Fruit fly (Drosophila melanogaster): ENCODE results near the gene CG13862.

The CG13862 gene

DNA sequence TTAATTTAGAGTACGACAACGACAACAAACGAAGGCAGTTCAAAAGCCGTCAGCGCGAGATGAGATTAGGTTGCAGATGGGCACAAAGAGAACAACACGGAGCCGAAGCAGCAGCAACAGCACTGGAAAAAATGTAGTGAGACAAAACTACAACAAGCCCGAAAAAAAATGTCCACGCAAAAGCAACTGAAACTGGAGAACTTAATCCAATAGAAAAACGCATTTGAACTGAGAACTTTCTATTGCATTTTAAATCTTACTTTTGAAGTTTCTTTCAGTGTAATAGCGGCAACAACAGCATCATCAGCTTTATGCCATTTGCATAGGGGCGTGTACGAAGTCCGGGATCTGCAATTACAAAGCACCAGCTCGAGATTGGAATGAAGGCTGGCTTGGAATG is 7.7 kb downstream of the CG13862 start (continued):
- TF ChIP-seq CG31627 (GFP tag; optimal IDR thresholded peaks at IDR 0.05) (peak; percentile 63), cyc (GFP tag; optimal IDR thresholded peaks at IDR 0.05) (peak; percentile 68), CG10669 (GFP tag; optimal IDR thresholded peaks at IDR 0.05) (peak; percentile 72), CG4318 (GFP tag; optimal IDR thresholded peaks at IDR 0.05) (no peak), Lpt (GFP tag; optimal IDR thresholded peaks at IDR 0.05) (peak; percentile 26), Hr39 (GFP tag; optimal IDR thresholded peaks at IDR 0.05) (peak; percentile 62), CG32006 (GFP tag; optimal IDR thresholded peaks at IDR 0.05) (peak; percentile 56), net (GFP tag; optimal IDR thresholded peaks at IDR 0.05) (peak; percentile 65), CG6854 (GFP tag; optimal IDR thresholded peaks at IDR 0.05) (peak; percentile 11), Gug (GFP tag; IDR thresholded peaks at IDR 0.05) (0 out of 2 replicates have a peak, but pooled peaks have one; percentile 12), spab (GFP tag; optimal IDR thresholded peaks at IDR 0.05) (peak; percentile 73), CG15336 (GFP tag; IDR thresholded peaks at IDR 0.05) (peak; percentile 29; the same call in 1 of the 2 replicates), CG6163 (GFP tag; IDR thresholded peaks at IDR 0.05) (peak; percentile 79), CG11902 (GFP tag; optimal IDR thresholded peaks at IDR 0.05) (peak; percentile 40), Met (GFP tag; optimal IDR thresholded peaks at IDR 0.05) (peak; percentile 66), CG11294 (GFP tag; IDR thresholded peaks at IDR 0.05) (no peak), Smox (GFP tag; optimal IDR thresholded peaks at IDR 0.05) (peak; percentile 59), CG8319 (GFP tag; optimal IDR thresholded peaks at IDR 0.05) (peak; percentile 52), lz (GFP tag; optimal IDR thresholded peaks at IDR 0.05) (peak; percentile 61), Sox14 (GFP tag; optimal IDR thresholded peaks at IDR 0.05) (peak; percentile 59), Eip78C (GFP tag) (peak; percentile 90), CG6808 (GFP tag; optimal IDR thresholded peaks at IDR 0.05) (peak; percentile 63), CG16779 (tag; optimal IDR thresholded peaks at IDR 0.05) (peak; percentile 25), CG11762 (GFP tag; optimal IDR thresholded peaks at IDR 0.05; ENCODE audit: insufficient read depth) (peak; percentile 34), esn (GFP tag; optimal IDR thresholded peaks at IDR 0.05) (peak; percentile 59), Hr4 (GFP tag; optimal IDR thresholded peaks at IDR 0.05) (peak; percentile 48), fkh (GFP tag; optimal IDR thresholded peaks at IDR 0.05) (no peak), Blimp-1 (GFP tag; optimal IDR thresholded peaks at IDR 0.05) (no peak), achi (GFP tag; optimal IDR thresholded peaks at IDR 0.05) (peak; percentile 62), CG6792 (GFP tag; optimal IDR thresholded peaks at IDR 0.05) (peak; percentile 63), CG9139 (GFP tag; optimal IDR thresholded peaks at IDR 0.05) (peak; percentile 61)

DNA sequence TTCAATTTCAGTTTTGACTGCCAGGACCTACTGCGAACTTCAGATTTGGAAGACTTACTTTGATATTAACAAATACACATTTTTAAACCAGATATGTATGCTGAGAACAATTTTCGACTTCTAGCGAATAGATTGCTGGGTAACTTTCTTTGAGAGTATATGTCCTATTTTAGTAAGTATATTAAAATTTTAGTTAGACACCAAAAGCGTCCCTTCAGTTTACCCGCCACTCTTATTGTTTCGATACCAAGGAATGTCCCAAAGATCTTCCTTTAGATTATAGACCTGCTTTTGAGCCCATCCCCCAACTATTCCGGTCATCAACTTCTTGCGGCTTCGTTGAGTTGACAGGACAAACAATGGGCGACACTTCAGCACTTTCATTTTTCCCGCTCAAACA is 8.4 kb downstream of the CG13862 start, which contains the start of gene CG5388:
Gene CG5388, minus strand, starts transcription at position 101 of the 400 bp plus-strand sequence.
- no peak for TF ChIP-seq CG7368 (GFP tag; optimal IDR thresholded peaks at IDR 0.05)
- TF ChIP-seq CG16779 (tag; optimal IDR thresholded peaks at IDR 0.05) = no peak
- TF ChIP-seq OdsH (GFP tag; optimal IDR thresholded peaks at IDR 0.05) = no peak
- no peak for TF ChIP-seq fd59A (GFP tag; optimal IDR thresholded peaks at IDR 0.05)
- TF ChIP-seq Hr4 (GFP tag; optimal IDR thresholded peaks at IDR 0.05) = no peak
- TF ChIP-seq Hr38 (GFP tag; optimal IDR thresholded peaks at IDR 0.05) = no peak
- no peak for TF ChIP-seq svp (GFP tag)
- TF ChIP-seq ss (GFP tag; optimal IDR thresholded peaks at IDR 0.05) = no peak
- TF ChIP-seq Ets96B (tag; optimal IDR thresholded peaks at IDR 0.05) = no peak
- TF ChIP-seq CG8319 (GFP tag; optimal IDR thresholded peaks at IDR 0.05) = no peak
- no peak for TF ChIP-seq Eip75B (GFP tag; optimal IDR thresholded peaks at IDR 0.05)
- no peak for TF ChIP-seq fd85E (GFP tag; optimal IDR thresholded peaks at IDR 0.05)
- TF ChIP-seq CG15336 (GFP tag; IDR thresholded peaks at IDR 0.05) = no peak
- no peak for TF ChIP-seq CG8632 (GFP tag; optimal IDR thresholded peaks at IDR 0.05)
- TF ChIP-seq esn (GFP tag; optimal IDR thresholded peaks at IDR 0.05) = no peak
- no peak for TF ChIP-seq Sox102F (GFP tag; optimal IDR thresholded peaks at IDR 0.05)
- no peak for TF ChIP-seq vri (GFP tag; optimal IDR thresholded peaks at IDR 0.05)

Data from whole organism, prepupa.